Worm (Caenorhabditis elegans): Measurements from ENCODE around the gene rps-24.

ce11 chrIV:393409-393930, 7.8 kb downstream of the rps-24 start, which contains the start of the genes T07A9.15 and nog-1:
- TF ChIP-seq cog-1 (tag; optimal IDR thresholded peaks at IDR 0.05) (no peak), flt-1 (GFP tag; IDR thresholded peaks at IDR 0.05) (0 out of 2 replicates have a peak, but pooled peaks have one; percentile 57), klf-2 (GFP tag; conservative IDR thresholded peaks at IDR 0.05) (no peak), T22C8.4 (GFP tag; IDR thresholded peaks at IDR 0.05) (no peak)
